Fruit fly (Drosophila melanogaster) whole organism, embryonic: ENCODE results near the gene VhaAC45RP.

Experiments used
- Atf6 ChIP-seq: fragments of 200-800 bp; sonication (Bioruptor generic); IDR thresholded peaks from 2 replicates; pipeline ENCODE4 v1.3.6; 2022; ENCODE audit warnings: missing biosample characterization, missing genetic modification characterization
- B-H1 ChIP-seq: fragments of 200-800 bp; sonication (Bioruptor generic); IDR thresholded peaks from 3 replicates; pipeline ENCODE4 v1.3.6; 2022; ENCODE audit warnings: missing biosample characterization, missing genetic modification characterization
- CG10543 ChIP-seq: fragments of 200-800 bp; sonication (Bioruptor generic); optimal IDR thresholded peaks from 3 replicates; lab custom pipeline; 2017; ENCODE audit warnings: missing biosample characterization, mild to moderate bottlenecking, missing genetic modification characterization, moderate library complexity
- CG11696 ChIP-seq: fragments of 200-800 bp; sonication (Bioruptor generic); IDR thresholded peaks from 2 replicates; pipeline ENCODE4 v1.3.6; 2022; ENCODE audit warnings: missing biosample characterization, missing genetic modification characterization
- CG14014 ChIP-seq: fragments of 200-800 bp; sonication (Bioruptor generic); IDR thresholded peaks from 2 replicates; pipeline ENCODE4 v1.3.6; 2022; ENCODE audit warnings: missing biosample characterization, missing genetic modification characterization
- CG14965 ChIP-seq: fragments of 200-800 bp; sonication (Bioruptor generic); optimal IDR thresholded peaks from 2 replicates; lab custom pipeline; 2016; ENCODE audit warnings: missing biosample characterization, missing genetic modification characterization, borderline replicate concordance
- CG17361 ChIP-seq: fragments of 200-800 bp; sonication (Bioruptor generic); IDR thresholded peaks from 3 replicates; pipeline ENCODE4 v1.3.6; 2022; ENCODE audit warnings: missing biosample characterization, missing genetic modification characterization
- CG18764 ChIP-seq: fragments of 200-800 bp; sonication (Bioruptor generic); optimal IDR thresholded peaks from 3 replicates; lab custom pipeline; 2016; ENCODE audit warnings: missing biosample characterization, missing genetic modification characterization
- CG2116 ChIP-seq: fragments of 200-800 bp; sonication (Bioruptor generic); optimal IDR thresholded peaks from 3 replicates; lab custom pipeline; 2018; ENCODE audit warnings: missing biosample characterization, mild to moderate bottlenecking, missing genetic modification characterization
- CG2875 ChIP-seq: fragments of 200-800 bp; sonication (Bioruptor generic); optimal IDR thresholded peaks from 2 replicates; lab custom pipeline; 2017; ENCODE audit warnings: missing biosample characterization, mild to moderate bottlenecking, missing genetic modification characterization, missing genetic modification reagents
- CG3838 ChIP-seq: fragments of 200-800 bp; sonication (Bioruptor generic); optimal IDR thresholded peaks from 3 replicates; lab custom pipeline; 2016; ENCODE audit warnings: missing biosample characterization, missing genetic modification characterization
- CG4617 ChIP-seq: fragments of 200-800 bp; sonication (Bioruptor generic); optimal IDR thresholded peaks from 3 replicates; lab custom pipeline; 2016; ENCODE audit warnings: missing biosample characterization, missing genetic modification characterization, borderline replicate concordance
- CG4730 ChIP-seq: fragments of 200-800 bp; sonication (Bioruptor generic); IDR thresholded peaks from 2 replicates; pipeline ENCODE4 v1.3.6; 2022; ENCODE audit warnings: missing biosample characterization, missing genetic modification characterization
- CG5180 ChIP-seq: fragments of 200-800 bp; sonication (Bioruptor generic); optimal IDR thresholded peaks from 3 replicates; lab custom pipeline; 2017; ENCODE audit warnings: missing biosample characterization, missing genetic modification characterization, mild to moderate bottlenecking, moderate library complexity, missing genetic modification reagents
- CG7372 ChIP-seq: fragments of 200-800 bp; sonication (Bioruptor generic); IDR thresholded peaks from 2 replicates; pipeline ENCODE4 v1.3.6; 2022; ENCODE audit warnings: missing biosample characterization, missing genetic modification characterization
- CG7745 ChIP-seq: fragments of 200-800 bp; sonication (Bioruptor generic); optimal IDR thresholded peaks from 2 replicates; lab custom pipeline; 2018; ENCODE audit warnings: missing biosample characterization, mild to moderate bottlenecking, missing genetic modification characterization, moderate library complexity
- CG7839 ChIP-seq: fragments of 200-800 bp; sonication (Bioruptor generic); optimal IDR thresholded peaks from 3 replicates; lab custom pipeline; 2018; ENCODE audit warnings: missing biosample characterization, mild to moderate bottlenecking, missing genetic modification characterization, moderate library complexity
- Deaf1 ChIP-seq: fragments of 200-800 bp; optimal IDR thresholded peaks from 3 replicates; lab custom pipeline; 2019; ENCODE audit warnings: missing biosample characterization, mild to moderate bottlenecking, missing genetic modification characterization, moderate library complexity
- Dip3 ChIP-seq: fragments of 200-800 bp; sonication (Bioruptor generic); optimal IDR thresholded peaks from 3 replicates; lab custom pipeline; 2016; ENCODE audit warnings: missing biosample characterization, missing genetic modification characterization
- E2f2 ChIP-seq: fragments of 200-800 bp; sonication (Bioruptor generic); IDR thresholded peaks from 2 replicates; pipeline ENCODE4 v1.3.6; 2022; ENCODE audit warnings: missing biosample characterization, missing genetic modification characterization
- Eip74EF ChIP-seq, 2 experiments: fragments of 200-800 bp in 1 of 2; fragments of >200 bp in 1 of 2; sonication (Bioruptor generic) in 1 of 2; optimal IDR thresholded peaks; 2 replicates each; lab custom pipeline; 2017 to 2019; ENCODE audit warnings: missing biosample characterization in 2 of 2, missing genetic modification characterization in 2 of 2, mild to moderate bottlenecking in 1 of 2, moderate library complexity in 1 of 2
- Hmr ChIP-seq: fragments of 200-800 bp; sonication (Bioruptor generic); optimal IDR thresholded peaks from 3 replicates; lab custom pipeline; 2017; ENCODE audit warnings: mild to moderate bottlenecking, missing biosample characterization, missing genetic modification reagents, missing genetic modification characterization
- Hr3 ChIP-seq: fragments of 200-800 bp; sonication (Bioruptor generic); optimal IDR thresholded peaks from 3 replicates; lab custom pipeline; 2016; ENCODE audit warnings: missing biosample characterization, missing genetic modification characterization
- amos ChIP-seq: fragments of 200-800 bp; sonication (Bioruptor generic); IDR thresholded peaks from 2 replicates; pipeline ENCODE4 v1.3.6; 2022; ENCODE audit warnings: missing biosample characterization, missing genetic modification characterization; ENCODE audit not compliant: partially characterized antibody
- ato ChIP-seq: fragments of 200-800 bp; sonication (Bioruptor generic); IDR thresholded peaks from 2 replicates; pipeline ENCODE4 v1.3.6; 2022; ENCODE audit warnings: missing biosample characterization, missing genetic modification characterization; ENCODE audit not compliant: partially characterized antibody
- bab2 ChIP-seq: fragments of 200-800 bp; sonication (Bioruptor generic); optimal IDR thresholded peaks from 2 replicates; lab custom pipeline; 2016; ENCODE audit warnings: missing biosample characterization, missing genetic modification characterization
- bowl ChIP-seq: fragments of 200-800 bp; sonication (Bioruptor generic); IDR thresholded peaks from 2 replicates; pipeline ENCODE4 v1.3.6; 2022; ENCODE audit warnings: missing biosample characterization, missing genetic modification characterization
- caup ChIP-seq: fragments of 200-800 bp; sonication (Bioruptor generic); optimal IDR thresholded peaks from 3 replicates; lab custom pipeline; 2017; ENCODE audit warnings: missing biosample characterization, mild to moderate bottlenecking, missing genetic modification characterization, moderate library complexity; ENCODE audit not compliant: severe bottlenecking
- corto ChIP-seq: fragments of 200-800 bp; sonication (Bioruptor generic); optimal IDR thresholded peaks from 2 replicates; lab custom pipeline; 2016; ENCODE audit warnings: missing biosample characterization, mild to moderate bottlenecking, missing genetic modification characterization, moderate library complexity
- gce ChIP-seq: fragments of 200-800 bp; sonication (Bioruptor generic); IDR thresholded peaks from 3 replicates; pipeline ENCODE4 v1.3.6; 2022; ENCODE audit warnings: missing biosample characterization, missing genetic modification characterization
- gro ChIP-seq: fragments of 200-800 bp; sonication (Bioruptor generic); optimal IDR thresholded peaks from 2 replicates; lab custom pipeline; 2016; ENCODE audit warnings: missing biosample characterization, missing genetic modification characterization
- her ChIP-seq: fragments of 200-800 bp; sonication (Bioruptor generic); optimal IDR thresholded peaks from 2 replicates; lab custom pipeline; 2016; ENCODE audit warnings: missing biosample characterization, missing genetic modification characterization
- kah ChIP-seq: fragments of 200-800 bp; sonication (Bioruptor generic); optimal IDR thresholded peaks from 2 replicates; lab custom pipeline; 2018; ENCODE audit warnings: missing biosample characterization, mild to moderate bottlenecking, missing genetic modification characterization
- org-1 ChIP-seq: fragments of 200-800 bp; sonication (Bioruptor generic); optimal IDR thresholded peaks from 2 replicates; lab custom pipeline; 2017; ENCODE audit warnings: missing biosample characterization, missing genetic modification characterization
- pzg ChIP-seq: fragments of 200-800 bp; sonication (Bioruptor generic); optimal IDR thresholded peaks from 3 replicates; lab custom pipeline; 2018; ENCODE audit warnings: missing biosample characterization, mild to moderate bottlenecking, missing genetic modification characterization, moderate library complexity
- rib ChIP-seq: fragments of 200-800 bp; sonication (Bioruptor generic); IDR thresholded peaks from 2 replicates; pipeline ENCODE4 v1.3.6; 2022; ENCODE audit warnings: missing biosample characterization, missing genetic modification characterization
- shn ChIP-seq: fragments of 200-800 bp; sonication (Bioruptor generic); optimal IDR thresholded peaks from 3 replicates; lab custom pipeline; 2016; ENCODE audit warnings: missing biosample characterization, missing genetic modification characterization
- sim ChIP-seq: fragments of 200-800 bp; sonication (Bioruptor generic); IDR thresholded peaks from 2 replicates; pipeline ENCODE4 v1.3.6; 2022; ENCODE audit warnings: missing biosample characterization, missing genetic modification characterization
- slp2 ChIP-seq: fragments of 200-800 bp; sonication (Bioruptor generic); optimal IDR thresholded peaks from 2 replicates; lab custom pipeline; 2016; ENCODE audit warnings: missing biosample characterization, missing genetic modification characterization
- sqz ChIP-seq: fragments of 200-800 bp; sonication (Bioruptor generic); optimal IDR thresholded peaks from 3 replicates; lab custom pipeline; 2018; ENCODE audit warnings: missing biosample characterization, mild to moderate bottlenecking, missing genetic modification characterization
- stc ChIP-seq: fragments of 200-800 bp; sonication (Bioruptor generic); IDR thresholded peaks from 2 replicates; pipeline ENCODE4 v1.3.6; 2022; ENCODE audit warnings: missing biosample characterization, missing genetic modification characterization
- sug ChIP-seq: fragments of 200-800 bp; optimal IDR thresholded peaks from 2 replicates; lab custom pipeline; 2019; ENCODE audit warnings: missing biosample characterization, mild to moderate bottlenecking, missing genetic modification characterization, moderate library complexity
- z ChIP-seq: fragments of 200-800 bp; sonication (Bioruptor generic); IDR thresholded peaks from 3 replicates; pipeline ENCODE4 v1.3.6; 2022; ENCODE audit warnings: missing biosample characterization, missing genetic modification characterization

The VhaAC45RP gene

DNA sequence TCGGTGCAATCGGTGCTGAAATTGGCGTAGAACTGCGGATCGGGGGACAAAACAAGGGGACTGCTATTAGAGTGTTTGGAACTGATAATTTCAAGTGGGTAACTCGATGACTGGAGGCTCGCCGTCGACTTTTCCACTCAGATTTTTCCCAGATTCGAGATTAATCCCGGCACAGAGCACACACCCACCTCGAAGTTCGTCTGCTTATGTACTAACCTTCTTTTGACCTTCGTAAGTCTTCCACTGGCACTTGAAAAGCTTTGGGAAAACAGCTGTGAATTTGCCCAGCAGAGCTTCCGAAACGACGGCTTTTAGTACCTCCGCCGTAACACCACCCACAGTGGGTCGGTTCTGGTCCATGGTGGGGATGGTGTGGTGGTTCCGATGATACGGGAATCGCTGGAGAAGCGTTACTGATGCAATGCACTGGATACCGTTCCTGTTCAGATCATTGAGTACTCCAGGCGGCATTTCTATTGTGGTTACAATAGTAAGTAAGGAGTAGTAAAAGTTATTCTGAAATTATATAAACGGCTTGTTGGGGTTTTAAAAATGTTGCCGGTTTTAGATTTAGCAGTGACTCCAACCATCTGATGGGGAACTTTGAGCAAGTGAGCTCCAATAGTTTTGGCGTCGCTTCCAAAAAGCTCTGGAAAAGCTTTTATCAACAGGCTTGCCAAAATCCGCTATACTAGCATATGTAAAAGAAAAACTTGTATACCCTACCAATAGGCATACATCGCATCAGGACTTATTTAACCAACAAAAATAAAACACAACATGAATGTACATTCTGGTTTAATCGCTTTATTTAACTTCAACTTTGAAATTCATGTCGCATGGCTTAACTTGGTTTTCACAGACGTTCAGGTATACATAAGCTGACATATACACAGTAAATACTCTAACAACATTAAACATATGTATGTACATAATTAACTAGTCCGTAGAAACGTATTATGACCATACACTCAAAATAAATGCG is 31.9 kb downstream of the VhaAC45RP start, which contains the start of gene Tpi (continued):
- TF ChIP-seq Deaf1 (tag; lab: Kevin White, UChicago): no peak
- TF ChIP-seq z (GFP tag; lab: Robert Waterston, UW): 0 out of 3 replicates have a peak, but pooled peaks have one; percentile 45
- TF ChIP-seq sug (tag; lab: Kevin White, UChicago): peak; percentile 43
- no peak for TF ChIP-seq CG18764 (GFP tag; lab: Kevin White, UChicago)
- TF ChIP-seq corto (GFP tag; lab: Kevin White, UChicago): no peak
- TF ChIP-seq CG5180: no peak
- TF ChIP-seq CG10543 (GFP tag; lab: Kevin White, UChicago): no peak
- TF ChIP-seq bowl (GFP tag; lab: Robert Waterston, UW): no peak
- no peak for TF ChIP-seq Eip74EF (GFP tag; optimal IDR thresholded peaks at IDR 0.05; lab: Kevin White, UChicago)
- peak; percentile 57 for TF ChIP-seq Atf6 (GFP tag; lab: Robert Waterston, UW)
- no peak for TF ChIP-seq CG2116 (GFP tag; lab: Kevin White, UChicago)
- no peak for TF ChIP-seq sqz (GFP tag; lab: Kevin White, UChicago)
- no peak for TF ChIP-seq amos (GFP tag; lab: Robert Waterston, UW)
- TF ChIP-seq CG14014 (GFP tag; lab: Robert Waterston, UW): 0 out of 2 replicates have a peak, but pooled peaks have one; percentile 7
- TF ChIP-seq pzg (GFP tag; lab: Kevin White, UChicago): peak; percentile 42
- TF ChIP-seq CG3838 (GFP tag; lab: Kevin White, UChicago): no peak
- no peak for TF ChIP-seq CG2875 (GFP tag; lab: Kevin White, UChicago)
- no peak for TF ChIP-seq slp2
- no peak for TF ChIP-seq gce
- no peak for TF ChIP-seq CG14965
- no peak for TF ChIP-seq CG17361 (GFP tag; lab: Robert Waterston, UW)
- TF ChIP-seq, all 482 proteins: peak for 99

DNA sequence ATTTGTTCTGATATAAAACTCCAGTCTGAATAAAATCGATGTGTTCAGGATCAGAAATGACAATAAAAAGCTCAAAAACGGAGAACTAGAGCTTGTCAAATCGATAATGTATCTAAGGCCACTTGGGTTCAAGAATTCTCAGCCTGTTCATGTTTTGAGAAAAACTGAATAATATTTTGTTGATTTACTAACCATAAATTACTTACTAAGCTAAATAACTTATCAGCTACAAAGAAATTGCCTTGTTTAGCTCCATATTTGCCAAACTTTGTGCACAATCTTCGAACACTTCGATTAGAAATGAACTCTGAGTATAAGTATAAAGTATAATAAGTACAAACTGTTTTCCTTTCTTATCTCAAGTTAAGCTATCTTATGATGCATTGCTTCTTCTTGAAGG is 33.9 kb downstream of the VhaAC45RP start, which contains the start of gene CG31029:
TSS of gene CG31029 (minus strand) at position 101 of the 400 bp plus-strand sequence.
- TF ChIP-seq kah (GFP tag; lab: Kevin White, UChicago) (no peak), CG11696 (no peak), Dip3 (GFP tag; lab: Kevin White, UChicago) (no peak)

DNA sequence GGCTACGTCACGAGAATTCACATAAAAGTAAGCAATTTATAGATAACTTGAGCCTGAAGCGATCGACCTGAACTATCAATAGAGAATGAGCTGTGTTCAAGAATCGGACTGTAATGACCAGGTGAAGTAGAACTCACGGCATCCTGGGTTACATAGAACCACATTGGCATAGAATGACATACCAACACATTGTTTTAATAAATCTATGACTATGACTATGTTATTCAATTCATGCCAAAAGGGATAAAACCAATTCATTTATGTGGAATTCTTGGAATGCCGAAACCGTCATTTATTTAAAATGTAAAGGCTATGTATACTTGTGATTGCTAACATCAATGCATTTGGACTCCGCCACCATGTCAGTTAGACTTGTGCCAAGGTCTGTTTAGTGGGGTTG is 37.2 kb downstream of the VhaAC45RP start, which contains the start of gene Ppi1:
TSS of gene Ppi1 (minus strand) at position 101 of the 400 bp plus-strand sequence.
- TF ChIP-seq gro (no peak), z (GFP tag; lab: Robert Waterston, UW) (no peak), org-1 (GFP tag; lab: Kevin White, UChicago) (no peak), sim (GFP tag; lab: Robert Waterston, UW) (no peak), caup (GFP tag; lab: Kevin White, UChicago) (no peak), CG4730 (GFP tag; lab: Robert Waterston, UW) (no peak), B-H1 (no peak), CG7372 (GFP tag; lab: Robert Waterston, UW) (no peak), CG4617 (no peak), her (no peak), bab2 (GFP tag; lab: Kevin White, UChicago) (no peak), CG7839 (no peak), Hmr (GFP tag; lab: Kevin White, UChicago) (no peak), E2f2 (GFP tag; lab: Robert Waterston, UW) (no peak), ato (GFP tag; lab: Robert Waterston, UW) (no peak), CG7745 (tag; lab: Kevin White, UChicago) (no peak), shn (GFP tag; lab: Kevin White, UChicago) (no peak), Hr3 (GFP tag; lab: Kevin White, UChicago) (no peak), rib (GFP tag; lab: Robert Waterston, UW) (no peak), stc (no peak)
